Fruit fly (Drosophila melanogaster): ENCODE measurements around the gene H15.

The H15 gene

dm6 chr2L:5433403-5434023, 29.4 kb downstream of the H15 start:
- TF ChIP-seq h (GFP tag; optimal IDR thresholded peaks at IDR 0.05) = peak; percentile 8
- no peak for TF ChIP-seq brk (GFP tag; optimal IDR thresholded peaks at IDR 0.05)

dm6 chr2L:5434298-5434697, 30.2 kb downstream of the H15 start:
- TF ChIP-seq h (GFP tag; optimal IDR thresholded peaks at IDR 0.05) (peak; percentile 15), Sp1 (GFP tag; optimal IDR thresholded peaks at IDR 0.05) (peak; percentile 15), N (GFP tag; optimal IDR thresholded peaks at IDR 0.05) (no peak)

dm6 chr2L:5442406-5443035, 38.4 kb downstream of the H15 start:
- TF ChIP-seq Dfd (GFP tag; optimal IDR thresholded peaks at IDR 0.05) (no peak), CG9705 (GFP tag; optimal IDR thresholded peaks at IDR 0.05) (no peak), dsf (GFP tag; optimal IDR thresholded peaks at IDR 0.05; ENCODE audit: borderline replicate concordance) (no peak), Abd-B (GFP tag; optimal IDR thresholded peaks at IDR 0.05) (no peak), jim (GFP tag; optimal IDR thresholded peaks at IDR 0.05) (no peak), br (GFP tag; optimal IDR thresholded peaks at IDR 0.05) (no peak), Myc (optimal IDR thresholded peaks at IDR 0.05) (no peak), CG32264 (GFP tag; optimal IDR thresholded peaks at IDR 0.05) (no peak), tai (GFP tag; optimal IDR thresholded peaks at IDR 0.05) (no peak), h (GFP tag; optimal IDR thresholded peaks at IDR 0.05) (no peak), Rel (GFP tag; optimal IDR thresholded peaks at IDR 0.05) (no peak), Rel (tag; optimal IDR thresholded peaks at IDR 0.05) (no peak), GATAd (GFP tag; optimal IDR thresholded peaks at IDR 0.05) (no peak), dmrt93B (GFP tag; optimal IDR thresholded peaks at IDR 0.05) (no peak), Mio (GFP tag; optimal IDR thresholded peaks at IDR 0.05) (no peak), Vsx2 (GFP tag; optimal IDR thresholded peaks at IDR 0.05; ENCODE audit: partially characterized antibody) (no peak), sv (GFP tag; optimal IDR thresholded peaks at IDR 0.05) (no peak)

- no peak for TF ChIP-seq Dfd (GFP tag; optimal IDR thresholded peaks at IDR 0.05)
- TF ChIP-seq Dif (GFP tag; optimal IDR thresholded peaks at IDR 0.05; ENCODE audit: partially characterized antibody) = peak; percentile 2
- TF ChIP-seq Vsx2 (GFP tag; optimal IDR thresholded peaks at IDR 0.05; ENCODE audit: partially characterized antibody) = no peak
- peak; percentile 68 for TF ChIP-seq HLH106 (tag; optimal IDR thresholded peaks at IDR 0.05)
- peak; percentile 35 for TF ChIP-seq ey (GFP tag; optimal IDR thresholded peaks at IDR 0.05)
- no peak for TF ChIP-seq jim (GFP tag; optimal IDR thresholded peaks at IDR 0.05)
- peak; percentile 42 for TF ChIP-seq CG9705 (GFP tag; optimal IDR thresholded peaks at IDR 0.05)
- peak in 1 of 2 experiments; percentile 82 for TF ChIP-seq foxo (GFP tag; optimal IDR thresholded peaks at IDR 0.05)
- peak; percentile 76 for TF ChIP-seq rgr (GFP tag; optimal IDR thresholded peaks at IDR 0.05)
- no peak for TF ChIP-seq CrebA (GFP tag; optimal IDR thresholded peaks at IDR 0.05; ENCODE audit: borderline replicate concordance)
- no peak for TF ChIP-seq pan (optimal IDR thresholded peaks at IDR 0.05)
- no peak for TF ChIP-seq Hr78 (GFP tag; optimal IDR thresholded peaks at IDR 0.05)
- no peak for TF ChIP-seq dl (GFP tag; optimal IDR thresholded peaks at IDR 0.05; ENCODE audit: insufficient read depth in 1 of 2, partially characterized antibody in 2 of 2)
- TF ChIP-seq sage (GFP tag; optimal IDR thresholded peaks at IDR 0.05) = peak; percentile 47
- peak; percentile 83 for TF ChIP-seq Sp1 (GFP tag; optimal IDR thresholded peaks at IDR 0.05)
- TF ChIP-seq woc (GFP tag; optimal IDR thresholded peaks at IDR 0.05) = peak; percentile 28
- TF ChIP-seq Hnf4 (GFP tag; optimal IDR thresholded peaks at IDR 0.05) = peak; percentile 46
- no peak for TF ChIP-seq GATAd (GFP tag; optimal IDR thresholded peaks at IDR 0.05)
- TF ChIP-seq sv (GFP tag; optimal IDR thresholded peaks at IDR 0.05) = no peak
- TF ChIP-seq OdsH (GFP tag; optimal IDR thresholded peaks at IDR 0.05) = peak; percentile 76
- peak; percentile 28 for TF ChIP-seq tai (GFP tag; optimal IDR thresholded peaks at IDR 0.05)
- TF ChIP-seq psq (GFP tag; optimal IDR thresholded peaks at IDR 0.05) = peak; percentile 78
- no peak for TF ChIP-seq Hr83 (GFP tag; optimal IDR thresholded peaks at IDR 0.05; ENCODE audit: poor library complexity, severe bottlenecking)
- TF ChIP-seq CG32264 (GFP tag; optimal IDR thresholded peaks at IDR 0.05) = no peak
- TF ChIP-seq usp (GFP tag; optimal IDR thresholded peaks at IDR 0.05) = no peak
- TF ChIP-seq br (GFP tag; optimal IDR thresholded peaks at IDR 0.05) = peak; percentile 59
- TF ChIP-seq Myc (optimal IDR thresholded peaks at IDR 0.05) = no peak
- TF ChIP-seq lola (GFP tag; optimal IDR thresholded peaks at IDR 0.05) = no peak
- TF ChIP-seq brk (GFP tag; optimal IDR thresholded peaks at IDR 0.05) = peak; percentile 76
- no peak for TF ChIP-seq Mio (GFP tag; optimal IDR thresholded peaks at IDR 0.05)
- TF ChIP-seq N (GFP tag; optimal IDR thresholded peaks at IDR 0.05) = no peak
- TF ChIP-seq Rel (GFP tag; optimal IDR thresholded peaks at IDR 0.05) = no peak
- no peak for TF ChIP-seq Rel (tag; optimal IDR thresholded peaks at IDR 0.05)
- TF ChIP-seq Jra (GFP tag; optimal IDR thresholded peaks at IDR 0.05) = no peak
- peak; percentile 71 for TF ChIP-seq h (GFP tag; optimal IDR thresholded peaks at IDR 0.05)
- TF ChIP-seq fru (GFP tag; optimal IDR thresholded peaks at IDR 0.05) = peak; percentile 68
- peak; percentile 46 for TF ChIP-seq dmrt93B (GFP tag; optimal IDR thresholded peaks at IDR 0.05)
- TF ChIP-seq Abd-B (GFP tag; optimal IDR thresholded peaks at IDR 0.05) = no peak
- no peak for TF ChIP-seq dsf (GFP tag; optimal IDR thresholded peaks at IDR 0.05; ENCODE audit: borderline replicate concordance)
These were observed 40.6 kb downstream of the H15 start for dm6 chr2L:5444675-5445074.
